Fruit fly (Drosophila melanogaster) whole organism: Measurements from ENCODE around the gene toe.

Source experiments
- EcR ChIP-seq, 2 experiments: fragments of >200 bp; optimal IDR thresholded peaks; 2 replicates each; lab custom pipeline; 2017; ENCODE audit warnings: missing biosample characterization in 2 of 2, missing genetic modification characterization in 2 of 2, missing genetic modification reagents in 2 of 2
- pan ChIP-seq: fragments of >200 bp; optimal IDR thresholded peaks from 2 replicates; lab custom pipeline; 2017
- psq ChIP-seq: fragments of >200 bp; optimal IDR thresholded peaks from 2 replicates; lab custom pipeline; 2017
- usp ChIP-seq: fragments of >200 bp; optimal IDR thresholded peaks from 2 replicates; lab custom pipeline; 2017; ENCODE audit warnings: missing biosample characterization, missing genetic modification characterization, mixed read lengths

- TF ChIP-seq psq (lab: Kevin White, UChicago), result no peak
- TF ChIP-seq usp (GFP tag; lab: Kevin White, UChicago), result no peak
- no peak for TF ChIP-seq pan (lab: Kevin White, UChicago)
- TF ChIP-seq EcR (GFP tag; optimal IDR thresholded peaks at IDR 0.05; lab: Kevin White, UChicago), result no peak
Observed at dm6 chr3L:12432392-12433012, at the start of gene toe.
